Fruit fly (Drosophila melanogaster) whole organism: ENCODE measurements around the gene gny.

ENCODE experiments used
- Dll ChIP-seq: fragments of >200 bp; optimal IDR thresholded peaks from 2 replicates; lab custom pipeline; 2017
- EcR ChIP-seq, 2 experiments: fragments of >200 bp; optimal IDR thresholded peaks; 2 replicates each; lab custom pipeline; 2017; ENCODE audit warnings: missing biosample characterization in 2 of 2, missing genetic modification characterization in 2 of 2, missing genetic modification reagents in 2 of 2
- pan ChIP-seq: fragments of >200 bp; optimal IDR thresholded peaks from 2 replicates; lab custom pipeline; 2017
- psq ChIP-seq: fragments of >200 bp; optimal IDR thresholded peaks from 2 replicates; lab custom pipeline; 2017
- usp ChIP-seq: fragments of >200 bp; optimal IDR thresholded peaks from 2 replicates; lab custom pipeline; 2017; ENCODE audit warnings: missing biosample characterization, missing genetic modification characterization, mixed read lengths

- TF ChIP-seq EcR (GFP tag; optimal IDR thresholded peaks at IDR 0.05; lab: Kevin White, UChicago) (no peak), psq (lab: Kevin White, UChicago) (no peak), pan (lab: Kevin White, UChicago) (no peak), Dll (no peak), usp (GFP tag; lab: Kevin White, UChicago) (no peak)
Measured at dm6 chr2L:10344029-10344606, 35.8 kb upstream of the gny start, which contains the start of gene Frmd5.
